Worm (Caenorhabditis elegans): ENCODE results near the gene miz-1.

miz-1 gene

DNA sequence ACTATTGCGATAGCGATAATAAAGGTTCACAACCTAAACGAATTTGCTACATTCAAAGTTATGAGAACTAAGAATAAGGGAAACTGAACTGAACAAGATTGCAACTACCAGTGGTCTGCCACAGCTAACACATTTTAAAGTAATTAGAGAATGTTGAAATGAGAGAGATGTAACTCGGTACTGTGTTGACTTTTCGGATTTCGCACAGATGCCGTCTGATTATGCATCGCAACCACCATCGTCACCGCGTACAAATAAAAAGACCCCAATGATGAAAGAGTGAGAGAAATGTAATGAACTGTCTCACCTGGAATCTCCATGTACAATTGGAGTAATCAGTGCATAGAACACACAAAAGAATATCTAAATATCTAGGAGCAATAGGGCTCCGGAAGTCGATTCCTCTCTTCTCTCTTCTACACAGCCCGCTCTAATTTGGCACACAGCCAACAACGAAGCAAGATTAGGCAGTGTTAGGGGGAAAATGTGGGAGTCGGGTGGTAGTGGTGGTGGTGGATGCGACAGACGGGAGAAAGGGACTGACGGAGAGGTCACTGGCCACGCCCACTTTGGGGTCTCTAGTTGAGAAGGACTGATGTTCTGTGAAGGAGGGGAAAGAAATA, 56.5 kb downstream of the miz-1 start, which contains the start of gene F13E9.11:
Gene F13E9.11, minus strand, starts transcription at position 507 of the 623 bp plus-strand sequence.
- TF ChIP-seq cnd-1 (tag; optimal IDR thresholded peaks at IDR 0.05), result peak; percentile 71
- TF ChIP-seq ces-1 (GFP tag; optimal IDR thresholded peaks at IDR 0.05), result peak; percentile 37
- TF ChIP-seq ham-2 (GFP tag; optimal IDR thresholded peaks at IDR 0.05), result no peak
- TF ChIP-seq mep-1 (tag; optimal IDR thresholded peaks at IDR 0.05), result peak; percentile 43
- peak; percentile 7 for TF ChIP-seq ztf-11 (tag; optimal IDR thresholded peaks at IDR 0.05)

DNA sequence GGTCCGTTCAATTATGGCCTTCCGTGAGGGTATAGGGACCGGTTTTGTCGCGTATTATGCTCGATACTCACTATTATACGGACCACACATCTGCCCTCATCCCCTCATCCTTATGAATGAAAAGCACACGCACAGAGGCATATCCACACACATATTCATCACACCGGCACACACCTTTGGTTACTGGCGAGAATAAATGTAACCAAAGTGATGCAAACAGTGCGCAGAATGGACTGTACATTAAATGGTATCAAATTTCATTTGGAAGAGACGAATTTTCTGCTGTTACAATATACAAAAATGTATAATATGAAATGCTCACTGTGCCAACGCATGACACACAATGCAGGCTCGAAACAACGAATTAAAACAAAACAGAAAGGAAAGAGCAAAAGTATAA, 57.4 kb downstream of the miz-1 start:
- no peak for TF ChIP-seq nhr-76 (tag; optimal IDR thresholded peaks at IDR 0.05)
- TF ChIP-seq nhr-2 (tag; optimal IDR thresholded peaks at IDR 0.05), result peak; percentile 28

DNA sequence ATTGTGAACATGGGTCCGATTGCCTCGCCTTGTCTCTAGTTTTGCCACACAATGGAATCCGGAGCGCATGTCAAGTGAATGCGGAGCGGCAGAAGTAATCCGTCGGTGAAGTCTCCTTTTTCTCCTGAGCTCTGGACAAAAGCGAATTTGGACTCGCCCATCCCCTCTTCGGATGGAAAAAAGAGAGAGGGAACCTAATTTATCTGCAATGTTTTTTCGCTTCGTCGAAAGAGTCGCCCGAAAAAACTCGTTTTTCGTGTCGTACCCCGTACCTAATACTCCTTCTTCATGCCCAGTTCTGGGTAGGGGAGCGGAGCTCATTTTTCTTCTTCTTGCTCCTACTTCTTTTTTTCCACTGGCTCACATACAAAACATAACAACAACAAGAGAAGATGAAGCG, 58.0 kb downstream of the miz-1 start:
- TF ChIP-seq ces-1 (GFP tag; optimal IDR thresholded peaks at IDR 0.05) (peak; percentile 57), unc-62 (GFP tag; optimal IDR thresholded peaks at IDR 0.05) (no peak)

DNA sequence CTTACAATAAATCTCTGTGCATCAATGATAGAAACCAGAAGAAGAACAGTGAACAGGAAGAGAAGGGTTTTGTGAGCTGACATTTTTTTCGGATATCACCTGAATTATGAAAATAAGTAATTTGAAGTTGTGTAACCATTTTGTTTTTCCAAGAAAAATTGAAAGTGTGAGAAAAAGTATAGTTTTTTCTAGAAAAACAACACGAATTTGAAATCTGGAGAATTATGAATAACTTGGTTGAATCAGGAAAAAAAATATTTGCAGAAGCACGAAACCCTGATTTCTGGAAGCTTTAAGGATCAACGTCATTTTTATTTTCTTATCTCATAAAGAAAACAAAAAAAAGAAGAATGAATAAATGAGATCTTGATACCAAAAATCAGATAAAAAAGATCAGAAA, 62.3 kb downstream of the miz-1 start, which contains the start of gene F13E9.12:
Gene F13E9.12, minus strand, starts transcription at position 101 of the 400 bp plus-strand sequence.
- TF ChIP-seq sem-2 (GFP tag; optimal IDR thresholded peaks at IDR 0.05) (no peak), pha-4 (tag; optimal IDR thresholded peaks at IDR 0.05) (no peak), unc-62 (GFP tag; optimal IDR thresholded peaks at IDR 0.05) (no peak), mls-2 (tag; optimal IDR thresholded peaks at IDR 0.05) (no peak), M03D4.4 (tag; optimal IDR thresholded peaks at IDR 0.05) (no peak), bed-3 (GFP tag; optimal IDR thresholded peaks at IDR 0.05) (no peak), lin-13 (tag; optimal IDR thresholded peaks at IDR 0.05) (no peak), sptf-1 (tag; optimal IDR thresholded peaks at IDR 0.05) (no peak), ceh-43 (GFP tag; optimal IDR thresholded peaks at IDR 0.05) (no peak), snpc-4 (tag; optimal IDR thresholded peaks at IDR 0.05) (no peak), lin-32 (GFP tag; optimal IDR thresholded peaks at IDR 0.05) (no peak), drap-1 (GFP tag; optimal IDR thresholded peaks at IDR 0.05) (no peak), mab-5 (tag; optimal IDR thresholded peaks at IDR 0.05) (no peak), nhr-28 (tag; optimal IDR thresholded peaks at IDR 0.05) (no peak), hlh-1 (tag; optimal IDR thresholded peaks at IDR 0.05) (no peak), tbx-8 (GFP tag; optimal IDR thresholded peaks at IDR 0.05) (no peak), nhr-2 (tag; optimal IDR thresholded peaks at IDR 0.05) (no peak)

All from whole organism, mixed stage, embryonic.